Worm (Caenorhabditis elegans): ENCODE measurements around the gene gtr-1.

- TF ChIP-seq eor-1 (tag; optimal IDR thresholded peaks at IDR 0.05) (no peak), tbx-2 (tag; optimal IDR thresholded peaks at IDR 0.05) (no peak), ztf-4 (tag; optimal IDR thresholded peaks at IDR 0.05) (no peak), snpc-4 (tag; optimal IDR thresholded peaks at IDR 0.05) (no peak), ceh-28 (tag; optimal IDR thresholded peaks at IDR 0.05) (no peak), pha-4 (tag; optimal IDR thresholded peaks at IDR 0.05) (no peak), lin-39 (tag; optimal IDR thresholded peaks at IDR 0.05) (no peak), pqm-1 (tag; optimal IDR thresholded peaks at IDR 0.05) (no peak), ceh-9 (tag; optimal IDR thresholded peaks at IDR 0.05) (no peak), unc-62 (GFP tag; optimal IDR thresholded peaks at IDR 0.05) (no peak)
Measured at ce11 chrX:784853-785252, 17.7 kb upstream of the gtr-1 start, which contains the start of gene T04G9.6.
